Worm (Caenorhabditis elegans): ENCODE results near the gene F11D5.6.

The F11D5.6 gene

ce11 chrX:3347904-3348441 is 21.9 kb upstream of the F11D5.6 start, which contains the start of gene ZK816.3:
Gene ZK816.3, plus strand, starts transcription at chrX:3348391.
- TF ChIP-seq med-1 (GFP tag; optimal IDR thresholded peaks at IDR 0.05; ENCODE audit: insufficient read depth) = peak; percentile 9
- TF ChIP-seq ztf-29 (GFP tag; IDR thresholded peaks at IDR 0.05) = peak; percentile 88
- peak; percentile 93 for TF ChIP-seq flt-1 (GFP tag; IDR thresholded peaks at IDR 0.05)
- TF ChIP-seq T22C8.4 (GFP tag; IDR thresholded peaks at IDR 0.05) = peak; percentile 83
- 0 out of 2 replicates have a peak, but pooled peaks have one; percentile 43 for TF ChIP-seq klf-2 (GFP tag; conservative IDR thresholded peaks at IDR 0.05)
- peak; percentile 78 for TF ChIP-seq ref-1 (GFP tag; conservative IDR thresholded peaks at IDR 0.05)
- peak; percentile 20 for TF ChIP-seq cog-1 (tag; optimal IDR thresholded peaks at IDR 0.05)
- TF ChIP-seq tab-1 (GFP tag; IDR thresholded peaks at IDR 0.05) = peak; percentile 91
- TF ChIP-seq ztf-23 (GFP tag; IDR thresholded peaks at IDR 0.05) = peak; percentile 84

ce11 chrX:3343620-3344197 is 17.6 kb upstream of the F11D5.6 start:
- no peak for TF ChIP-seq klf-2 (GFP tag; conservative IDR thresholded peaks at IDR 0.05)
- TF ChIP-seq T22C8.4 (GFP tag; IDR thresholded peaks at IDR 0.05) = no peak
- TF ChIP-seq ref-1 (GFP tag; conservative IDR thresholded peaks at IDR 0.05) = no peak
- TF ChIP-seq ztf-23 (GFP tag; IDR thresholded peaks at IDR 0.05) = no peak
- no peak for TF ChIP-seq tab-1 (GFP tag; IDR thresholded peaks at IDR 0.05)
- TF ChIP-seq ztf-29 (GFP tag; IDR thresholded peaks at IDR 0.05) = no peak
- no peak for TF ChIP-seq flt-1 (GFP tag; IDR thresholded peaks at IDR 0.05)
- TF ChIP-seq med-1 (GFP tag; optimal IDR thresholded peaks at IDR 0.05; ENCODE audit: insufficient read depth) = no peak
- TF ChIP-seq cog-1 (tag; optimal IDR thresholded peaks at IDR 0.05) = no peak

- TF ChIP-seq tab-1 (GFP tag; IDR thresholded peaks at IDR 0.05) = no peak
- no peak for TF ChIP-seq ref-1 (GFP tag; conservative IDR thresholded peaks at IDR 0.05)
- TF ChIP-seq cog-1 (tag; optimal IDR thresholded peaks at IDR 0.05) = no peak
- TF ChIP-seq klf-2 (GFP tag; conservative IDR thresholded peaks at IDR 0.05) = no peak
- no peak for TF ChIP-seq ztf-29 (GFP tag; IDR thresholded peaks at IDR 0.05)
- no peak for TF ChIP-seq flt-1 (GFP tag; IDR thresholded peaks at IDR 0.05)
- no peak for TF ChIP-seq T22C8.4 (GFP tag; IDR thresholded peaks at IDR 0.05)
- no peak for TF ChIP-seq ztf-23 (GFP tag; IDR thresholded peaks at IDR 0.05)
- no peak for TF ChIP-seq med-1 (GFP tag; optimal IDR thresholded peaks at IDR 0.05; ENCODE audit: insufficient read depth)
Measured at ce11 chrX:3339882-3340281, 13.8 kb upstream of the F11D5.6 start.

- no peak for TF ChIP-seq flt-1 (GFP tag; IDR thresholded peaks at IDR 0.05)
- no peak for TF ChIP-seq T22C8.4 (GFP tag; IDR thresholded peaks at IDR 0.05)
- no peak for TF ChIP-seq tab-1 (GFP tag; IDR thresholded peaks at IDR 0.05)
- TF ChIP-seq ztf-23 (GFP tag; IDR thresholded peaks at IDR 0.05) = no peak
- TF ChIP-seq ztf-29 (GFP tag; IDR thresholded peaks at IDR 0.05) = no peak
- TF ChIP-seq cog-1 (tag; optimal IDR thresholded peaks at IDR 0.05) = no peak
- TF ChIP-seq ref-1 (GFP tag; conservative IDR thresholded peaks at IDR 0.05) = no peak
Measured at ce11 chrX:3334115-3334514, 8.0 kb upstream of the F11D5.6 start.

- TF ChIP-seq klf-2 (GFP tag; conservative IDR thresholded peaks at IDR 0.05) = no peak
- TF ChIP-seq ztf-29 (GFP tag; IDR thresholded peaks at IDR 0.05) = no peak
- no peak for TF ChIP-seq tab-1 (GFP tag; IDR thresholded peaks at IDR 0.05)
- no peak for TF ChIP-seq ztf-23 (GFP tag; IDR thresholded peaks at IDR 0.05)
- no peak for TF ChIP-seq ref-1 (GFP tag; conservative IDR thresholded peaks at IDR 0.05)
- no peak for TF ChIP-seq cog-1 (tag; optimal IDR thresholded peaks at IDR 0.05)
- no peak for TF ChIP-seq flt-1 (GFP tag; IDR thresholded peaks at IDR 0.05)
- no peak for TF ChIP-seq T22C8.4 (GFP tag; IDR thresholded peaks at IDR 0.05)
- no peak for TF ChIP-seq med-1 (GFP tag; optimal IDR thresholded peaks at IDR 0.05; ENCODE audit: insufficient read depth)
Measured at ce11 chrX:3332824-3333223, 6.7 kb upstream of the F11D5.6 start, which contains the start of gene F11D5.1. Gene F11D5.1, plus strand, starts transcription at chrX:3333124.

ce11 chrX:3316830-3317229 is 9.2 kb downstream of the F11D5.6 start:
- TF ChIP-seq tab-1 (GFP tag; IDR thresholded peaks at IDR 0.05) (no peak), med-1 (GFP tag; optimal IDR thresholded peaks at IDR 0.05; ENCODE audit: insufficient read depth) (no peak), cog-1 (tag; optimal IDR thresholded peaks at IDR 0.05) (no peak), ref-1 (GFP tag; conservative IDR thresholded peaks at IDR 0.05) (no peak), T22C8.4 (GFP tag; IDR thresholded peaks at IDR 0.05) (no peak), klf-2 (GFP tag; conservative IDR thresholded peaks at IDR 0.05) (no peak), flt-1 (GFP tag; IDR thresholded peaks at IDR 0.05) (no peak), ztf-29 (GFP tag; IDR thresholded peaks at IDR 0.05) (no peak), ztf-23 (GFP tag; IDR thresholded peaks at IDR 0.05) (no peak)

- TF ChIP-seq T22C8.4 (GFP tag; IDR thresholded peaks at IDR 0.05) = no peak
- no peak for TF ChIP-seq cog-1 (tag; optimal IDR thresholded peaks at IDR 0.05)
- no peak for TF ChIP-seq ztf-23 (GFP tag; IDR thresholded peaks at IDR 0.05)
- no peak for TF ChIP-seq med-1 (GFP tag; optimal IDR thresholded peaks at IDR 0.05; ENCODE audit: insufficient read depth)
- TF ChIP-seq klf-2 (GFP tag; conservative IDR thresholded peaks at IDR 0.05) = no peak
- no peak for TF ChIP-seq tab-1 (GFP tag; IDR thresholded peaks at IDR 0.05)
- TF ChIP-seq flt-1 (GFP tag; IDR thresholded peaks at IDR 0.05) = no peak
- TF ChIP-seq ztf-29 (GFP tag; IDR thresholded peaks at IDR 0.05) = no peak
- TF ChIP-seq ref-1 (GFP tag; conservative IDR thresholded peaks at IDR 0.05) = no peak
Measured at ce11 chrX:3315891-3316657, 10.0 kb downstream of the F11D5.6 start.

- TF ChIP-seq klf-2 (GFP tag; conservative IDR thresholded peaks at IDR 0.05) (no peak), flt-1 (GFP tag; IDR thresholded peaks at IDR 0.05) (no peak), ztf-23 (GFP tag; IDR thresholded peaks at IDR 0.05) (no peak), cog-1 (tag; optimal IDR thresholded peaks at IDR 0.05) (no peak), ztf-29 (GFP tag; IDR thresholded peaks at IDR 0.05) (no peak), med-1 (GFP tag; optimal IDR thresholded peaks at IDR 0.05; ENCODE audit: insufficient read depth) (no peak), tab-1 (GFP tag; IDR thresholded peaks at IDR 0.05) (no peak), T22C8.4 (GFP tag; IDR thresholded peaks at IDR 0.05) (no peak), ref-1 (GFP tag; conservative IDR thresholded peaks at IDR 0.05) (no peak)
Measured at ce11 chrX:3315014-3315413, 11.1 kb downstream of the F11D5.6 start, which contains the start of gene ddr-2. Gene ddr-2, plus strand, starts transcription at chrX:3315314.

ce11 chrX:3313939-3314338 is 12.1 kb downstream of the F11D5.6 start:
- TF ChIP-seq klf-2 (GFP tag; conservative IDR thresholded peaks at IDR 0.05) (no peak), flt-1 (GFP tag; IDR thresholded peaks at IDR 0.05) (peak; percentile 64)

Measured in whole organism, midembryonic.